Worm (Caenorhabditis elegans) whole organism, early embryonic: Measurements from ENCODE around the gene ZC239.20.

Experiments
- B0310.2 ChIP-seq: sonication (generic microtip); optimal IDR thresholded peaks from 2 replicates; lab custom pipeline; 2016; ENCODE audit warnings: mild to moderate bottlenecking, missing genetic modification characterization, missing compliant biosample characterization
- F13C5.2 ChIP-seq: sonication (generic microtip); optimal IDR thresholded peaks from 2 replicates; lab custom pipeline; 2017; ENCODE audit warnings: mild to moderate bottlenecking, missing genetic modification characterization, inconsistent platforms, missing compliant biosample characterization
- aly-1 ChIP-seq: sonication (generic microtip); optimal IDR thresholded peaks from 2 replicates; lab custom pipeline; 2016; ENCODE audit warnings: missing genetic modification characterization, missing compliant biosample characterization
- ama-1 ChIP-seq: fragments of 150-350 bp; optimal IDR thresholded peaks from 2 replicates; lab custom pipeline; 2014
- ceh-36 ChIP-seq: sonication (generic microtip); optimal IDR thresholded peaks from 2 replicates; lab custom pipeline; 2016; ENCODE audit warnings: missing genetic modification characterization, inconsistent platforms, missing compliant biosample characterization
- ets-7 ChIP-seq: sonication (generic microtip); optimal IDR thresholded peaks from 2 replicates; lab custom pipeline; 2016; ENCODE audit warnings: missing genotype, missing genetic modification characterization, missing compliant biosample characterization
- flt-1 ChIP-seq: fragments of 200-800 bp; sonication (Bioruptor generic); IDR thresholded peaks from 2 replicates; pipeline ENCODE4 v1.3.6; 2022; ENCODE audit warnings: missing genetic modification characterization, missing compliant biosample characterization
- hmbx-1 ChIP-seq: sonication (generic microtip); optimal IDR thresholded peaks from 2 replicates; lab custom pipeline; 2016; ENCODE audit warnings: mild to moderate bottlenecking, missing genetic modification characterization, missing compliant biosample characterization
- hmg-4 ChIP-seq: fragments of 200-800 bp; sonication (Bioruptor generic); optimal IDR thresholded peaks from 2 replicates; lab custom pipeline; 2018; ENCODE audit warnings: mild to moderate bottlenecking, missing genetic modification characterization, missing compliant biosample characterization
- hnd-1 ChIP-seq: sonication (generic microtip); optimal IDR thresholded peaks from 2 replicates; lab custom pipeline; 2016; ENCODE audit warnings: missing genetic modification characterization, missing compliant biosample characterization
- pes-1 ChIP-seq: fragments of 200-800 bp; sonication (Bioruptor generic); IDR thresholded peaks from 2 replicates; pipeline ENCODE4 v1.3.6; 2022; ENCODE audit warnings: missing genetic modification reagents, missing genetic modification characterization, missing compliant biosample characterization
- scrt-1 ChIP-seq: fragments of 200-800 bp; sonication (Bioruptor generic); IDR thresholded peaks from 2 replicates; pipeline ENCODE4 v1.3.6; 2022; ENCODE audit warnings: missing genetic modification characterization, missing compliant biosample characterization
- tbx-37 ChIP-seq: fragments of 200-800 bp; sonication (Bioruptor generic); conservative IDR thresholded peaks from 2 replicates; pipeline ENCODE4 v1.3.6; 2022; ENCODE audit warnings: missing genetic modification reagents, missing genetic modification characterization, missing compliant biosample characterization
- tra-4 ChIP-seq: sonication (generic microtip); optimal IDR thresholded peaks from 2 replicates; lab custom pipeline; 2017; ENCODE audit warnings: missing genetic modification characterization, missing compliant biosample characterization

DNA sequence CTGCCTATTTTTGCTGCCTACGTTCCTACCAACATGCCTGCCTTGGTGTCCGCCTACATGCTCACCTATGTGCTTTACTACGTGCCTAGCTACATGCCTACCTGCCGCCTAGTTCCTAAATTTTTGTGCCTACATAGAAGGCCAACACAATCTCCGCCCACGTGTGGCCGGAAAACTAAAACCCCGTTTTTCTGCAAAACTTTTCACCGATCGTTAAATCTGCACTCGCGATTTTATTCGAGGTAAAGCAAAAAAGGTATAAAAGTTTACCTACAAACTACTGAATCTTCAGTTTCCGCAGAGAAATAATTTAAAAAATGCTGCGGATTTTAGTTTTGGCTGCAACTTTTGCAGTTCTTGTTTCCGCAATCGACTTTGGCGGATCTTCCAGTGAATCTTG, 43.1 kb upstream of the ZC239.20 start, which contains the start of gene clec-124:
- no peak for TF ChIP-seq hmg-4 (GFP tag; lab: Kevin White, UChicago)
- TF ChIP-seq hmbx-1: no peak
- TF ChIP-seq B0310.2 (tag; lab: Kevin White, UChicago): no peak
- TF ChIP-seq aly-1 (tag; lab: Kevin White, UChicago): no peak
- TF ChIP-seq ets-7: no peak
- no peak for TF ChIP-seq ama-1 (lab: Kevin White, UChicago)
- no peak for TF ChIP-seq scrt-1
- TF ChIP-seq tra-4 (tag; lab: Kevin White, UChicago): no peak
- TF ChIP-seq F13C5.2 (tag; lab: Kevin White, UChicago): no peak
- no peak for TF ChIP-seq hnd-1 (tag; lab: Kevin White, UChicago)
- TF ChIP-seq ceh-36 (tag; lab: Kevin White, UChicago): no peak
- TF ChIP-seq flt-1 (GFP tag; lab: Robert Waterston, UW): no peak
- TF ChIP-seq tbx-37 (GFP tag; lab: Robert Waterston, UW): no peak
- TF ChIP-seq pes-1 (GFP tag; lab: Robert Waterston, UW): no peak
